Fruit fly (Drosophila melanogaster): ENCODE data around the gene elm.

DNA sequence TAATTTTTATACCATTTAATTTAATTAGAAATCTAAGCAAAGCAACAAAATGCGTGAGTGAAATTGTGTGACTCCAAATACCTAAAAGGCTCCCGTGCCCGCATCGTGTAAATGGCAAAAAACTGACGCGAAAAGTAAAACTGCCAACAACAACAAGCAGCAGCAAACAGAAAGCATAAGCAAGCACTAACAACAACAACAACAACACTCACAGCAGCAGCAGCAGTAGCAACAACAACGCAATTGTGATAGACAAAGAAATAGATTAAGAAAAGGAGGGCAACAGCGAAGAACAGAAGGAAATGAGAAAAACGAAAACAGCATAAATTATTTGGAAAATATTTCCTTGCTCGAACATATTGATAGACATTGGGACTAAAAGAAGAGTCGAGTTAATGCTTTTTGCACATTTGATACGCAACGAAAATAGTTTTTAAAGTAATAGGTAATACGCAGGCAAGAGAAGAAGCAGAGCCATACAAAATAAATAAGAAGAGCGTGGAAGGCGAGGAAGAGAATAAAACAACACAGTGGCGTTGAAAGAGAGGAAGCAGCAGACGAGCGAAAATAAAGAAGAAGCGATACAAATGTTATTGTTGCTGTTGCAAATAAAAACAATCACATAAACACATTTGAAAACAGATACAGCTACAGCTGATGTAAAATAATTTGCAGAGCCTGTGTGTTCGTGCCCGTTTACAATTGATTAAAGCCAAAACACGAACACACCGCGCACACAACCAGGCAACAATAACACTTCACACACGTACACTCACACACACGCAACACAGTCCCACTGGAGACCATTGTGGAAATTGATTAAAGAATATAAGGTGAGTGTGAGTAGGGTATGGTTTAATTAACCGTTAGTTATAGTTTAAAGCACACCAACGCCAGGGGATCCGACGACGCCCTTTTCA, 15.3 kb upstream of the elm start:
- TF ChIP-seq psq (GFP tag; optimal IDR thresholded peaks at IDR 0.05) (peak; percentile 60), OdsH (GFP tag; optimal IDR thresholded peaks at IDR 0.05) (no peak), foxo (GFP tag; optimal IDR thresholded peaks at IDR 0.05) (no peak), tai (GFP tag; optimal IDR thresholded peaks at IDR 0.05) (no peak), dl (GFP tag; optimal IDR thresholded peaks at IDR 0.05; ENCODE audit: insufficient read depth in 1 of 2, partially characterized antibody in 2 of 2) (no peak), N (GFP tag; optimal IDR thresholded peaks at IDR 0.05) (no peak), sage (GFP tag; optimal IDR thresholded peaks at IDR 0.05) (no peak), Myc (optimal IDR thresholded peaks at IDR 0.05) (no peak), Vsx2 (GFP tag; optimal IDR thresholded peaks at IDR 0.05; ENCODE audit: partially characterized antibody) (no peak), sv (GFP tag; optimal IDR thresholded peaks at IDR 0.05) (no peak), usp (GFP tag; optimal IDR thresholded peaks at IDR 0.05) (no peak)

Measured in whole organism, wandering third instar larva.